Fruit fly (Drosophila melanogaster) ovary, adult (tissue): ENCODE measurements around the gene Neu2.

Experiments
- CG17801 ChIP-seq: fragments of 200-800 bp; optimal IDR thresholded peaks from 2 replicates; lab custom pipeline; 2019; ENCODE audit warnings: missing biosample characterization, mild to moderate bottlenecking, missing genetic modification characterization, moderate library complexity; ENCODE audit not compliant: partially characterized antibody

Gene Neu2

dm6 chr3L:21490486-21490885, at the start of gene Neu2:
Gene Neu2, minus strand, starts transcription at chr3L:21490586.
- TF ChIP-seq CG17801 (GFP tag; lab: Kevin White, UChicago) = no peak

dm6 chr3L:21539245-21540196, 49.1 kb upstream of the Neu2 start, which contains the start of the genes COX8 and VhaM9.7-b:
Gene COX8, minus strand, starts transcription at chr3L:21539447.
Gene VhaM9.7-b, plus strand, starts transcription at chr3L:21539862.
- peak; percentile 33 for TF ChIP-seq CG17801 (GFP tag; lab: Kevin White, UChicago)

dm6 chr3L:21538893-21539244, 48.5 kb upstream of the Neu2 start:
- no peak for TF ChIP-seq CG17801 (GFP tag; lab: Kevin White, UChicago)

- TF ChIP-seq CG17801 (GFP tag; lab: Kevin White, UChicago) = no peak
Observed at dm6 chr3L:21536857-21537256, 46.5 kb upstream of the Neu2 start, which contains the start of gene Rpn10. Gene Rpn10, plus strand, starts transcription at chr3L:21537000.

- TF ChIP-seq CG17801 (GFP tag; lab: Kevin White, UChicago) = no peak
Observed at dm6 chr3L:21534360-21534759, 44.0 kb upstream of the Neu2 start, which contains the start of gene ppk5. Gene ppk5, plus strand, starts transcription at chr3L:21534660.

dm6 chr3L:21533270-21533948, 43.0 kb upstream of the Neu2 start, which contains the start of gene Mkrn1:
Gene Mkrn1, minus strand, starts transcription at chr3L:21533713.
- peak; percentile 62 for TF ChIP-seq CG17801 (GFP tag; lab: Kevin White, UChicago)

- TF ChIP-seq CG17801 (GFP tag; lab: Kevin White, UChicago) = no peak
Observed at dm6 chr3L:21529108-21529507, 38.7 kb upstream of the Neu2 start, which contains the start of gene Arv1. Gene Arv1, minus strand, starts transcription at chr3L:21529333.

- no peak for TF ChIP-seq CG17801 (GFP tag; lab: Kevin White, UChicago)
Observed at dm6 chr3L:21524071-21524889, 33.9 kb upstream of the Neu2 start.

- no peak for TF ChIP-seq CG17801 (GFP tag; lab: Kevin White, UChicago)
Observed at dm6 chr3L:21523059-21523836, 32.9 kb upstream of the Neu2 start, which contains the start of gene CG7611. Gene CG7611, plus strand, starts transcription at chr3L:21523186.

dm6 chr3L:21518345-21518744, 28.0 kb upstream of the Neu2 start:
- TF ChIP-seq CG17801 (GFP tag; lab: Kevin White, UChicago) = no peak

dm6 chr3L:21516716-21517266, 26.4 kb upstream of the Neu2 start:
- peak; percentile 19 for TF ChIP-seq CG17801 (GFP tag; lab: Kevin White, UChicago)

- peak; percentile 86 for TF ChIP-seq CG17801 (GFP tag; lab: Kevin White, UChicago)
Observed at dm6 chr3L:21515823-21516715, 25.7 kb upstream of the Neu2 start, which contains the start of the genes SAK and Cdk12. Gene SAK, minus strand, starts transcription at chr3L:21515887. Gene Cdk12, plus strand, starts transcription at chr3L:21516306.
